Worm (Caenorhabditis elegans): ENCODE measurements around the gene adbp-1.

Gene adbp-1

DNA sequence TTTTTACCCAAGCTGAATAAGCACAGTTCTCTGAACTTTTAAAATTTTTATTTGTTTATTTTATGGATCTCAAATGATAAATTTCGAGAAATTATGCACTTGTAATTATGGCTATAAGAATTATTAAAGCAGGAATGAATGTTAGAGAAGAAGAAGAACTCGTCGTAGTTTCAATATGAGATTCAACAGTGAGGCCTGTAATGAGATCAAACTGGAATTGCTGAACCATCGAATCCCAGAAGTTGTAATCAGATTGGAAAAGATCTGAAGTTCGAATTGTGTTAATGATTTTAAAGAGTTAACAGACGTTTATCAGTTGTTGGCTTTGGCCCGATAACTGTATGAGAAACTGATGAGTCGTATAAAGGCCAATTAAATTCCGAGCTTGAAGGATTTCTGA lies 11.8 kb downstream of the adbp-1 start:
- TF ChIP-seq ceh-43 (GFP tag; optimal IDR thresholded peaks at IDR 0.05) (no peak), lin-32 (GFP tag; optimal IDR thresholded peaks at IDR 0.05) (no peak), blmp-1 (tag; optimal IDR thresholded peaks at IDR 0.05) (no peak), nhr-76 (tag; optimal IDR thresholded peaks at IDR 0.05) (no peak), flh-1 (GFP tag; optimal IDR thresholded peaks at IDR 0.05) (no peak), ceh-39 (tag; optimal IDR thresholded peaks at IDR 0.05) (no peak), unc-39 (tag; optimal IDR thresholded peaks at IDR 0.05) (no peak), unc-120 (tag; optimal IDR thresholded peaks at IDR 0.05; ENCODE audit: poor library complexity, severe bottlenecking) (no peak)

DNA sequence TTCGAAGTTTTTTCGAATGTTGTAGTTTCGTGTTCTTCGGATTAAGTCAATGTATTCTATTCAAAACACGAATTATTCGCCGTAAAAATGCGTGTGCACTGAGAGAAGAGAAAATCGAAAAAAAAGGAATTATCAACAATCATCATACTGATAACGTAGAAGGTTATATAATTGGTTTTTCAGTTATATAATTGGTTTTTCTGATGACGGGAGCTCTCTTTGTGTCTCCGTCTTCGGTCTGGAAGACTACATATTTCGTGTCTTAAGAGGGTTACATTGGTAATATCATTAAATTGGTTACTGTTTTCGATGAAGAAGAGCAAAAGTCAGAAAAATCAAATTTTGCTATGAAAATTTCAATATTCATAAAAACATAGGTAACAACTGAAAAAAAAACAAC lies 15.9 kb downstream of the adbp-1 start:
- TF ChIP-seq mls-2 (tag; optimal IDR thresholded peaks at IDR 0.05) = no peak
- TF ChIP-seq nhr-28 (tag; optimal IDR thresholded peaks at IDR 0.05) = no peak
- no peak for TF ChIP-seq unc-62 (GFP tag; optimal IDR thresholded peaks at IDR 0.05)
- TF ChIP-seq snpc-4 (tag; optimal IDR thresholded peaks at IDR 0.05) = no peak
- TF ChIP-seq ces-1 (GFP tag; optimal IDR thresholded peaks at IDR 0.05) = no peak

DNA sequence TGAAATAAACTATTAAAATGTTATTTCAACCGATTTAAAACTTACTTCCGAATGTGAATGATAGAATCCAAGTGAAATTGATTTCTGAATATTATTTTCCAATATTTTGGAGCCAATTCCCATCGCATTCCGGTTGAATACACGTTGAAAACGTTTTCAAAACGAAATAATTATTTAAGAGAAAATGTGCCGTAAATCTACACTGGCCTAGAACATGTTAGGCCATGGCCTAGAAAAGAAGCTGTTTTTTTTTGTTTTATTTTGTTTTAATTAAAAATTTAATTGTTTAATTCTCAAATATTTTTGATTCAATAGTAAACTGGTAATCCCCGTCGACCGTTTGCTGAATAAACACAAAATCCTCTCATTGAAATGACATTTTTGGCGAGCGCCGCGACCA lies 19.9 kb downstream of the adbp-1 start:
- peak; percentile 29 for TF ChIP-seq ces-1 (GFP tag; optimal IDR thresholded peaks at IDR 0.05)
- no peak for TF ChIP-seq nhr-237 (tag; optimal IDR thresholded peaks at IDR 0.05)

DNA sequence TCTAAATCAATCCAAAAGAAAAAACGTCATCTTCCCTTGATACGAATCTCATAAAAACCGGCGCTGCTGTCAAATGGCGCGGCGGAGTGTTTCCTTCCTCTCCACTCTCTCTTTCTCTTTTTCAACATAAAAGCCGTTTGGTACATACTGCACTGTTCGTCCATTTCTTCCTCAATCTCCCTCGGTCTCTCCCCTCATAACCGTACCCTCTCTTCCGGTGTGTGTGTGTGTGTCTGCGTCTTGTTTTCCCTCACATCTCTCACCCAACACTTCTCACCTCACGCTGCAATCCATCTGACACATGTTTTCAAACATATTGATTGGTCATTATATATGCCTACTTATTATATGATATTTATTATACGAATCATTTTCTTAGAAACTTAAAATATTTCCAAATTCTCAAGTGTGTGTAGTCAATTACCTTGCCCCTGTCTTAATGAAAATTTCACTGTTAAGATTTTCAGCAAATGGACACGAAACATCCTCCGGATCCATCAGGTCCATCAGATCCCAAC lies 20.5 kb downstream of the adbp-1 start, which contains the start of the genes aars-1 and rga-1:
Gene aars-1, minus strand, starts transcription at position 71 of the 518 bp plus-strand sequence.
Gene rga-1, plus strand, starts transcription at position 468 of the 518 bp plus-strand sequence.
- TF ChIP-seq unc-120 (tag; optimal IDR thresholded peaks at IDR 0.05; ENCODE audit: poor library complexity, severe bottlenecking) = no peak
- TF ChIP-seq nhr-237 (tag; optimal IDR thresholded peaks at IDR 0.05) = no peak
- TF ChIP-seq unc-62 (GFP tag; optimal IDR thresholded peaks at IDR 0.05) = peak; percentile 20
- no peak for TF ChIP-seq ztf-11 (tag; optimal IDR thresholded peaks at IDR 0.05)
- TF ChIP-seq nhr-76 (tag; optimal IDR thresholded peaks at IDR 0.05) = no peak
- TF ChIP-seq ham-2 (GFP tag; optimal IDR thresholded peaks at IDR 0.05) = peak; percentile 41
- no peak for TF ChIP-seq elt-1 (tag; optimal IDR thresholded peaks at IDR 0.05; ENCODE audit: borderline replicate concordance, insufficient read depth)
- TF ChIP-seq flh-1 (GFP tag; optimal IDR thresholded peaks at IDR 0.05) = no peak
- TF ChIP-seq ceh-43 (GFP tag; optimal IDR thresholded peaks at IDR 0.05) = no peak
- TF ChIP-seq mls-2 (tag; optimal IDR thresholded peaks at IDR 0.05) = no peak
- TF ChIP-seq lin-32 (GFP tag; optimal IDR thresholded peaks at IDR 0.05) = no peak
- TF ChIP-seq mab-5 (tag; optimal IDR thresholded peaks at IDR 0.05) = no peak
- no peak for TF ChIP-seq zip-8 (tag; optimal IDR thresholded peaks at IDR 0.05)
- TF ChIP-seq lsy-2 (tag; optimal IDR thresholded peaks at IDR 0.05) = peak; percentile 52
- TF ChIP-seq nhr-12 (tag; optimal IDR thresholded peaks at IDR 0.05) = no peak
- peak; percentile 11 for TF ChIP-seq ces-1 (GFP tag; optimal IDR thresholded peaks at IDR 0.05)
- no peak for TF ChIP-seq snpc-4 (tag; optimal IDR thresholded peaks at IDR 0.05)
- TF ChIP-seq sem-2 (GFP tag; optimal IDR thresholded peaks at IDR 0.05) = no peak
- TF ChIP-seq bed-3 (GFP tag; optimal IDR thresholded peaks at IDR 0.05) = no peak
- no peak for TF ChIP-seq cnd-1 (tag; optimal IDR thresholded peaks at IDR 0.05)
- TF ChIP-seq tbx-8 (GFP tag; optimal IDR thresholded peaks at IDR 0.05) = no peak
- no peak for TF ChIP-seq hlh-1 (tag; optimal IDR thresholded peaks at IDR 0.05)
- TF ChIP-seq nhr-28 (tag; optimal IDR thresholded peaks at IDR 0.05) = no peak
- TF ChIP-seq ceh-39 (tag; optimal IDR thresholded peaks at IDR 0.05) = no peak
- no peak for TF ChIP-seq M03D4.4 (tag; optimal IDR thresholded peaks at IDR 0.05)
- TF ChIP-seq elt-3 (tag; optimal IDR thresholded peaks at IDR 0.05) = no peak
- TF ChIP-seq lin-13 (tag; optimal IDR thresholded peaks at IDR 0.05) = no peak
- TF ChIP-seq nhr-2 (tag; optimal IDR thresholded peaks at IDR 0.05) = no peak
- peak; percentile 43 for TF ChIP-seq blmp-1 (tag; optimal IDR thresholded peaks at IDR 0.05)
- peak; percentile 38 for TF ChIP-seq pha-4 (tag; optimal IDR thresholded peaks at IDR 0.05)

DNA sequence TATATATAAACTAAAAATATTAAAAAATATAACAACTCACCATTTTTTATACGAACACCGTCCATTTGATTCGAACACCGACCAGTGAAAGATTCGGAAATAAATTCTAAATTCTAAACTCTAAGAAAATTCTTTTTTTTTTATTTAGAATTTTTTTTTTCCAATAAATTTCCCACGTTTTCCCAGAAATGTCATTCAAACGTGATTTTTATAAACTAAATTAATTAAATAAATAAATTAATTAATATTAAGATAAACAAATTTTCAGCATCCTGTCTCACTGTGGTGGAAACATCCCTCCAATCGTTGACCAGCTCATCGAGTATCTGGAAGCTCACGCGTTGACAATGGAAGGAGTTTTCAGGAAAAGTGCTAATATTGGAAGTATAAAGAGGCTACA lies 23.6 kb downstream of the adbp-1 start, which contains the start of gene klp-17:
Gene klp-17, minus strand, starts transcription at position 101 of the 400 bp plus-strand sequence.
- no peak for TF ChIP-seq sptf-1 (tag; optimal IDR thresholded peaks at IDR 0.05)
- no peak for TF ChIP-seq hlh-1 (tag; optimal IDR thresholded peaks at IDR 0.05)
- TF ChIP-seq lin-13 (tag; optimal IDR thresholded peaks at IDR 0.05) = no peak
- TF ChIP-seq sem-2 (GFP tag; optimal IDR thresholded peaks at IDR 0.05) = no peak
- no peak for TF ChIP-seq cnd-1 (tag; optimal IDR thresholded peaks at IDR 0.05)
- TF ChIP-seq unc-39 (tag; optimal IDR thresholded peaks at IDR 0.05) = no peak
- TF ChIP-seq lin-32 (GFP tag; optimal IDR thresholded peaks at IDR 0.05) = no peak
- no peak for TF ChIP-seq mls-2 (tag; optimal IDR thresholded peaks at IDR 0.05)
- TF ChIP-seq blmp-1 (tag; optimal IDR thresholded peaks at IDR 0.05) = no peak
- TF ChIP-seq snpc-4 (tag; optimal IDR thresholded peaks at IDR 0.05) = no peak
- TF ChIP-seq ces-1 (GFP tag; optimal IDR thresholded peaks at IDR 0.05) = no peak
- TF ChIP-seq nhr-237 (tag; optimal IDR thresholded peaks at IDR 0.05) = no peak
- no peak for TF ChIP-seq nhr-2 (tag; optimal IDR thresholded peaks at IDR 0.05)
- TF ChIP-seq ceh-83 (GFP tag; optimal IDR thresholded peaks at IDR 0.05) = no peak
- no peak for TF ChIP-seq zip-8 (tag; optimal IDR thresholded peaks at IDR 0.05)
- TF ChIP-seq nhr-12 (tag; optimal IDR thresholded peaks at IDR 0.05) = no peak
- TF ChIP-seq lsy-2 (tag; optimal IDR thresholded peaks at IDR 0.05) = no peak
- no peak for TF ChIP-seq M03D4.4 (tag; optimal IDR thresholded peaks at IDR 0.05)
- TF ChIP-seq mab-5 (tag; optimal IDR thresholded peaks at IDR 0.05) = no peak
